Worm (Caenorhabditis elegans) whole organism, mixed stage, embryonic: ENCODE data around the gene F26C11.4.

Experiments
- M03D4.4 ChIP-seq: sonication (generic microtip); optimal IDR thresholded peaks from 2 replicates; lab custom pipeline; 2017; ENCODE audit warnings: mild to moderate bottlenecking, missing genetic modification characterization, missing compliant biosample characterization
- bed-3 ChIP-seq: fragments of 200-800 bp; sonication (Bioruptor generic); optimal IDR thresholded peaks from 3 replicates; lab custom pipeline; 2018; ENCODE audit warnings: mild to moderate bottlenecking, missing genetic modification characterization, moderate library complexity, missing compliant biosample characterization
- blmp-1 ChIP-seq: fragments of 150-350 bp; optimal IDR thresholded peaks from 2 replicates; lab custom pipeline; 2014; ENCODE audit warnings: missing biosample characterization, missing genetic modification characterization
- ceh-39 ChIP-seq: fragments of 150-350 bp; optimal IDR thresholded peaks from 2 replicates; lab custom pipeline; 2014; ENCODE audit warnings: missing biosample characterization, missing genetic modification characterization
- ceh-43 ChIP-seq: fragments of 200-800 bp; sonication (Bioruptor generic); optimal IDR thresholded peaks from 2 replicates; lab custom pipeline; 2018; ENCODE audit warnings: mild to moderate bottlenecking, missing genetic modification characterization, moderate library complexity, missing compliant biosample characterization
- ceh-83 ChIP-seq: fragments of 200-800 bp; sonication (Bioruptor generic); optimal IDR thresholded peaks from 2 replicates; lab custom pipeline; 2018; ENCODE audit warnings: mild to moderate bottlenecking, missing genetic modification characterization, missing compliant biosample characterization
- ces-1 ChIP-seq: fragments of 150-350 bp; optimal IDR thresholded peaks from 2 replicates; lab custom pipeline; 2014; ENCODE audit warnings: missing biosample characterization, missing genetic modification reagents, missing genetic modification characterization
- cnd-1 ChIP-seq: fragments of 200-800 bp; sonication (Bioruptor generic); optimal IDR thresholded peaks from 2 replicates; lab custom pipeline; 2018; ENCODE audit warnings: mild to moderate bottlenecking, missing genetic modification characterization, missing compliant biosample characterization
- drap-1 ChIP-seq: fragments of 200-800 bp; sonication (Bioruptor generic); optimal IDR thresholded peaks from 3 replicates; lab custom pipeline; 2018; ENCODE audit warnings: mild to moderate bottlenecking, missing genetic modification characterization, missing compliant biosample characterization
- elt-1 ChIP-seq: sonication (generic microtip); optimal IDR thresholded peaks from 2 replicates; lab custom pipeline; 2017; ENCODE audit warnings: missing genetic modification characterization, mild to moderate bottlenecking, missing compliant biosample characterization, antibody characterized with exemption, moderate library complexity, borderline replicate concordance; ENCODE audit not compliant: insufficient read depth
- elt-3 ChIP-seq: fragments of 150-350 bp; optimal IDR thresholded peaks from 2 replicates; lab custom pipeline; 2014; ENCODE audit warnings: missing biosample characterization, missing genetic modification characterization
- flh-1 ChIP-seq: fragments of 200-800 bp; sonication (Bioruptor generic); optimal IDR thresholded peaks from 2 replicates; lab custom pipeline; 2018; ENCODE audit warnings: mild to moderate bottlenecking, missing genetic modification characterization, moderate library complexity, missing compliant biosample characterization
- ham-2 ChIP-seq: fragments of 200-800 bp; sonication (Bioruptor generic); optimal IDR thresholded peaks from 2 replicates; lab custom pipeline; 2018; ENCODE audit warnings: mild to moderate bottlenecking, missing genetic modification characterization, missing compliant biosample characterization
- hlh-1 ChIP-seq: fragments of 150-350 bp; optimal IDR thresholded peaks from 2 replicates; lab custom pipeline; 2014; ENCODE audit warnings: missing biosample characterization, missing genetic modification reagents, missing genetic modification characterization
- lin-13 ChIP-seq: fragments of 150-350 bp; optimal IDR thresholded peaks from 2 replicates; lab custom pipeline; 2014; ENCODE audit warnings: missing biosample characterization, missing genetic modification characterization
- lin-32 ChIP-seq: fragments of 200-800 bp; sonication (Bioruptor generic); optimal IDR thresholded peaks from 2 replicates; lab custom pipeline; 2018; ENCODE audit warnings: mild to moderate bottlenecking, missing genetic modification characterization, missing compliant biosample characterization
- lsy-2 ChIP-seq: fragments of 150-350 bp; optimal IDR thresholded peaks from 2 replicates; lab custom pipeline; 2014; ENCODE audit warnings: missing biosample characterization, missing genetic modification characterization
- mab-5 ChIP-seq: fragments of 150-350 bp; optimal IDR thresholded peaks from 2 replicates; lab custom pipeline; 2014; ENCODE audit warnings: missing biosample characterization, missing genetic modification characterization
- mep-1 ChIP-seq: fragments of 150-350 bp; optimal IDR thresholded peaks from 2 replicates; lab custom pipeline; 2017; ENCODE audit warnings: missing biosample characterization, missing genetic modification reagents, missing genetic modification characterization, inconsistent platforms
- mls-2 ChIP-seq: sonication (generic microtip); optimal IDR thresholded peaks from 2 replicates; lab custom pipeline; 2016; ENCODE audit warnings: mild to moderate bottlenecking, missing genetic modification characterization, moderate library complexity, missing compliant biosample characterization
- nhr-12 ChIP-seq: fragments of 150-350 bp; optimal IDR thresholded peaks from 2 replicates; lab custom pipeline; 2014; ENCODE audit warnings: missing biosample characterization, missing genetic modification characterization
- nhr-2 ChIP-seq: fragments of 150-350 bp; optimal IDR thresholded peaks from 2 replicates; lab custom pipeline; 2014; ENCODE audit warnings: missing biosample characterization, missing genetic modification characterization
- nhr-237 ChIP-seq: fragments of 150-350 bp; optimal IDR thresholded peaks from 2 replicates; lab custom pipeline; 2014; ENCODE audit warnings: missing biosample characterization, missing genetic modification characterization
- nhr-28 ChIP-seq: fragments of 150-350 bp; optimal IDR thresholded peaks from 2 replicates; lab custom pipeline; 2014; ENCODE audit warnings: missing biosample characterization, missing genetic modification characterization
- nhr-76 ChIP-seq: sonication (generic microtip); optimal IDR thresholded peaks from 2 replicates; lab custom pipeline; 2017; ENCODE audit warnings: missing biosample characterization, missing genetic modification characterization
- pha-4 ChIP-seq: fragments of 150-350 bp; optimal IDR thresholded peaks from 2 replicates; lab custom pipeline; 2018; ENCODE audit warnings: missing biosample characterization, missing genetic modification reagents, missing genetic modification characterization
- sem-2 ChIP-seq: fragments of 200-800 bp; sonication (Bioruptor generic); optimal IDR thresholded peaks from 2 replicates; lab custom pipeline; 2018; ENCODE audit warnings: mild to moderate bottlenecking, missing genetic modification characterization, missing compliant biosample characterization
- snpc-4 ChIP-seq: fragments of 150-350 bp; optimal IDR thresholded peaks from 2 replicates; lab custom pipeline; 2014; ENCODE audit warnings: missing biosample characterization, missing genetic modification characterization
- sptf-1 ChIP-seq: sonication (generic microtip); optimal IDR thresholded peaks from 2 replicates; lab custom pipeline; 2017; ENCODE audit warnings: mild to moderate bottlenecking, missing genetic modification characterization, moderate library complexity, missing compliant biosample characterization
- tbx-8 ChIP-seq: fragments of 200-800 bp; sonication (Bioruptor generic); optimal IDR thresholded peaks from 2 replicates; lab custom pipeline; 2018; ENCODE audit warnings: mild to moderate bottlenecking, missing genetic modification characterization, moderate library complexity, missing compliant biosample characterization
- unc-120 ChIP-seq: sonication (generic microtip); optimal IDR thresholded peaks from 2 replicates; lab custom pipeline; 2017; ENCODE audit warnings: missing genetic modification characterization, missing compliant biosample characterization; ENCODE audit not compliant: poor library complexity, severe bottlenecking
- unc-39 ChIP-seq: fragments of 150-350 bp; optimal IDR thresholded peaks from 2 replicates; lab custom pipeline; 2014; ENCODE audit warnings: missing biosample characterization, missing genetic modification characterization
- unc-62 ChIP-seq: fragments of 150-350 bp; optimal IDR thresholded peaks from 2 replicates; lab custom pipeline; 2014; ENCODE audit warnings: missing biosample characterization, missing genetic modification reagents, missing genetic modification characterization
- zip-8 ChIP-seq: fragments of 150-350 bp; optimal IDR thresholded peaks from 2 replicates; lab custom pipeline; 2014; ENCODE audit warnings: missing biosample characterization, missing genetic modification characterization
- ztf-11 ChIP-seq: fragments of 150-350 bp; optimal IDR thresholded peaks from 2 replicates; lab custom pipeline; 2014; ENCODE audit warnings: missing biosample characterization, missing genetic modification characterization

F26C11.4 gene

DNA sequence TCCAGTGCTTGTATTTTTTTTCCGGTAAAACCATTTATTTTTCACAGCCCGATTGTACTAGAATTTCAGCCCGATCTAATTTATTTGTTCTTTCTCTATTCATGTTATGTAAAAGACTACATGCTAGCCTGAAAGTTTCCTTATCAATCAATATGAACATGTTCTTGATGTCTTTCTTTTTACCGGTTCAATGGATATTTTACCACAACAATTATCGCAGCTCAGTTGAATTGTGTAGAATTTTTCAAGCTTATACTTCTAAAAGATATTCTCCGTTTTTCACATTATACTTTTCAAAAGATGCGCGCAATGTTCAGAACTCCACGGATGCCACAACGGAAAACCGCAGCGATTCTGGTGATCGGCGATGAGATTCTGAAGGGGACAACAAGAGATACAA is 27.8 kb upstream of the F26C11.4 start, which contains the start of gene flad-1:
Gene flad-1, plus strand, starts transcription at position 301 of the 400 bp plus-strand sequence.
- no peak for TF ChIP-seq mab-5 (tag; lab: Kevin White, UChicago)
- no peak for TF ChIP-seq elt-3 (tag; lab: Kevin White, UChicago)
- TF ChIP-seq sem-2 (GFP tag; lab: Kevin White, UChicago): no peak
- no peak for TF ChIP-seq cnd-1 (tag; lab: Kevin White, UChicago)
- TF ChIP-seq ceh-39 (tag; lab: Kevin White, UChicago): no peak
- TF ChIP-seq blmp-1 (tag; lab: Kevin White, UChicago): no peak
- no peak for TF ChIP-seq zip-8 (tag; lab: Kevin White, UChicago)
- no peak for TF ChIP-seq nhr-28 (tag; lab: Kevin White, UChicago)
- TF ChIP-seq hlh-1 (tag; lab: Kevin White, UChicago): no peak
- TF ChIP-seq lin-13 (tag; lab: Kevin White, UChicago): no peak
- no peak for TF ChIP-seq mls-2 (tag; lab: Kevin White, UChicago)
- TF ChIP-seq, all 35 proteins: peak for 0

DNA sequence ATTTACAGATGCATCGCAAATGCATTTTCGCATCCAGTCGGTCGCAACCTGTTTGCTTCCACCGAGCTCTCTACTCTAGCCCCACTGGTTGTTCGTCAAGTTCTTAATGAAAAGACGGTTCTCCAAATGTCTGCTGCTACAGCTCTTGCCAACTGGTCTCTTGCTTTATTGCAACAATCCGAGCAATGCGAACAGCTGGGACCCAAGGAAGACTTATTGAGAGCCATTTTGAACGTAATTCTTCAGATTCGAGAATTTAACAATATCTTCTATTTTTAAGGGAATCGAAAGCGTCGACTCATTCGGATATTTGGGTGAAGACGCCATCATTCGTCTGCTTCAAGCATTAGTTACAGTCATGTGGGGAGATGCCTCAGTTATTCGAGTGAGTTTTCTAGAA is 27.2 kb upstream of the F26C11.4 start:
- TF ChIP-seq snpc-4 (tag; lab: Kevin White, UChicago) (no peak), lsy-2 (tag; lab: Kevin White, UChicago) (no peak), M03D4.4 (tag; lab: Kevin White, UChicago) (no peak), sptf-1 (tag; lab: Kevin White, UChicago) (no peak), nhr-28 (tag; lab: Kevin White, UChicago) (no peak), sem-2 (GFP tag; lab: Kevin White, UChicago) (no peak), blmp-1 (tag; lab: Kevin White, UChicago) (no peak), elt-1 (tag; lab: Kevin White, UChicago) (no peak), ztf-11 (tag; lab: Kevin White, UChicago) (no peak), mab-5 (tag; lab: Kevin White, UChicago) (no peak), lin-32 (GFP tag; lab: Kevin White, UChicago) (no peak), ceh-43 (no peak), pha-4 (tag; lab: Kevin White, UChicago) (no peak)

DNA sequence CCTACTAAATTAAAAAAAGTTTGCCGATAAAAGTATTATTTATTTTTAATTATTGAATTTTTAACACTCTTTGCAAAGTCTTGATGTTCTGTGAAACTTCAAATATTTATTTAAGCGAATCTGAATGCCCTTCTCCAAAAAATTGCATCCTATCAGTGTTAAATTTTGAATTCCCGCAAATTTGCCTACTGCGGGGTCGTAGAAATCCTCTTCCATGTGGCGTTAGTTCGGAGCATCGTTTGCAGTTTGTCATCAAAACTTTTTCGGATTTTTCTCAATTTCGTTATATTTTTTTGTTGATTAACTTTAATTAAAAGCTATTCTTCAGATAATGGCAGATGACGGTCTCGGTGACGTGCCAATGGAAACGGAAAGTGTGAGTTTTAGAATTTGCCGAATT is 24.4 kb upstream of the F26C11.4 start, which contains the start of gene ufd-3:
Gene ufd-3, plus strand, starts transcription at position 324 of the 400 bp plus-strand sequence.
- peak; percentile 36 for TF ChIP-seq cnd-1 (tag; lab: Kevin White, UChicago)
- TF ChIP-seq lin-13 (tag; lab: Kevin White, UChicago): peak; percentile 81
- TF ChIP-seq elt-1 (tag; lab: Kevin White, UChicago): no peak
- TF ChIP-seq ceh-83 (GFP tag; lab: Kevin White, UChicago): no peak
- TF ChIP-seq hlh-1 (tag; lab: Kevin White, UChicago): peak; percentile 54
- peak; percentile 74 for TF ChIP-seq sptf-1 (tag; lab: Kevin White, UChicago)
- TF ChIP-seq blmp-1 (tag; lab: Kevin White, UChicago): no peak
- TF ChIP-seq drap-1: peak; percentile 34
- TF ChIP-seq tbx-8 (GFP tag; lab: Kevin White, UChicago): no peak
- no peak for TF ChIP-seq unc-120 (tag; lab: Kevin White, UChicago)
- peak; percentile 76 for TF ChIP-seq nhr-237 (tag; lab: Kevin White, UChicago)
- no peak for TF ChIP-seq nhr-76
- TF ChIP-seq lsy-2 (tag; lab: Kevin White, UChicago): peak; percentile 81
- TF ChIP-seq ceh-39 (tag; lab: Kevin White, UChicago): no peak
- no peak for TF ChIP-seq snpc-4 (tag; lab: Kevin White, UChicago)
- TF ChIP-seq nhr-2 (tag; lab: Kevin White, UChicago): no peak
- TF ChIP-seq nhr-28 (tag; lab: Kevin White, UChicago): no peak
- TF ChIP-seq ceh-43: no peak
- no peak for TF ChIP-seq lin-32 (GFP tag; lab: Kevin White, UChicago)
- TF ChIP-seq M03D4.4 (tag; lab: Kevin White, UChicago): no peak
- no peak for TF ChIP-seq ham-2 (GFP tag; lab: Kevin White, UChicago)
- TF ChIP-seq mab-5 (tag; lab: Kevin White, UChicago): no peak
- TF ChIP-seq elt-3 (tag; lab: Kevin White, UChicago): no peak
- peak; percentile 61 for TF ChIP-seq ces-1 (GFP tag; lab: Kevin White, UChicago)
- no peak for TF ChIP-seq nhr-12 (tag; lab: Kevin White, UChicago)
- TF ChIP-seq zip-8 (tag; lab: Kevin White, UChicago): no peak
- TF ChIP-seq bed-3 (GFP tag; lab: Kevin White, UChicago): no peak
- TF ChIP-seq mep-1: peak; percentile 91
- TF ChIP-seq unc-39 (tag; lab: Kevin White, UChicago): no peak
- TF ChIP-seq mls-2 (tag; lab: Kevin White, UChicago): no peak
- TF ChIP-seq ztf-11 (tag; lab: Kevin White, UChicago): no peak
- TF ChIP-seq unc-62 (GFP tag; lab: Kevin White, UChicago): no peak
- no peak for TF ChIP-seq sem-2 (GFP tag; lab: Kevin White, UChicago)
- TF ChIP-seq flh-1 (GFP tag; lab: Kevin White, UChicago): no peak
- peak; percentile 82 for TF ChIP-seq pha-4 (tag; lab: Kevin White, UChicago)
